Worm (Caenorhabditis elegans) whole organism, midembryonic: ENCODE measurements around the gene nac-3.

Source experiments
- cog-1 ChIP-seq: sonication (generic microtip); optimal IDR thresholded peaks from 2 replicates; lab custom pipeline; 2016; ENCODE audit warnings: missing genetic modification characterization, missing compliant biosample characterization
- flt-1 ChIP-seq: fragments of 200-800 bp; sonication (Bioruptor generic); IDR thresholded peaks from 2 replicates; pipeline ENCODE4 v1.3.6; 2022; ENCODE audit warnings: missing genetic modification characterization, missing compliant biosample characterization

ce11 chrIII:10146701-10147100 lies 5.9 kb upstream of the nac-3 start, which contains the start of gene K08E5.1:
- TF ChIP-seq flt-1 (GFP tag; lab: Robert Waterston, UW) (no peak), cog-1 (tag; lab: Kevin White, UChicago) (no peak)
